Worm (Caenorhabditis elegans): ENCODE results near the gene gei-6.

ce11 chrV:7269399-7269798 lies 38.8 kb upstream of the gei-6 start, which contains the start of gene C13A2.6:
- TF ChIP-seq unc-62 (GFP tag; optimal IDR thresholded peaks at IDR 0.05) (no peak), bed-1 (GFP tag; IDR thresholded peaks at IDR 0.05) (no peak), tbp1 (GFP tag; optimal IDR thresholded peaks at IDR 0.05) (no peak), B0261.1 (tag; optimal IDR thresholded peaks at IDR 0.05) (no peak), sdz-38 (tag; optimal IDR thresholded peaks at IDR 0.05) (no peak), dpff-1 (tag; optimal IDR thresholded peaks at IDR 0.05) (no peak), repo-1 (tag; optimal IDR thresholded peaks at IDR 0.05) (no peak), ceh-79 (tag; optimal IDR thresholded peaks at IDR 0.05) (no peak), ccch-3 (GFP tag; optimal IDR thresholded peaks at IDR 0.05) (no peak), nhr-120 (GFP tag; IDR thresholded peaks at IDR 0.05) (no peak), snpc-4 (GFP tag; optimal IDR thresholded peaks at IDR 0.05) (no peak), snpc-4 (tag; optimal IDR thresholded peaks at IDR 0.05) (no peak)

Measured in whole organism, young adult.